Fruit fly (Drosophila melanogaster) whole organism: Measurements from ENCODE around the gene CG42564.

ENCODE experiments used
- CG8478 ChIP-seq: fragments of >200 bp; optimal IDR thresholded peaks from 2 replicates; lab custom pipeline; 2018; ENCODE audit warnings: inconsistent platforms
- Dll ChIP-seq: fragments of >200 bp; optimal IDR thresholded peaks from 2 replicates; lab custom pipeline; 2017
- EcR ChIP-seq, 2 experiments: fragments of >200 bp; optimal IDR thresholded peaks; 2 replicates each; lab custom pipeline; 2017; ENCODE audit warnings: missing biosample characterization in 2 of 2, missing genetic modification characterization in 2 of 2, missing genetic modification reagents in 2 of 2
- pan ChIP-seq: fragments of >200 bp; optimal IDR thresholded peaks from 2 replicates; lab custom pipeline; 2017
- psq ChIP-seq: fragments of >200 bp; optimal IDR thresholded peaks from 2 replicates; lab custom pipeline; 2017
- usp ChIP-seq: fragments of >200 bp; optimal IDR thresholded peaks from 2 replicates; lab custom pipeline; 2017; ENCODE audit warnings: missing biosample characterization, missing genetic modification characterization, mixed read lengths

CG42564 gene

DNA sequence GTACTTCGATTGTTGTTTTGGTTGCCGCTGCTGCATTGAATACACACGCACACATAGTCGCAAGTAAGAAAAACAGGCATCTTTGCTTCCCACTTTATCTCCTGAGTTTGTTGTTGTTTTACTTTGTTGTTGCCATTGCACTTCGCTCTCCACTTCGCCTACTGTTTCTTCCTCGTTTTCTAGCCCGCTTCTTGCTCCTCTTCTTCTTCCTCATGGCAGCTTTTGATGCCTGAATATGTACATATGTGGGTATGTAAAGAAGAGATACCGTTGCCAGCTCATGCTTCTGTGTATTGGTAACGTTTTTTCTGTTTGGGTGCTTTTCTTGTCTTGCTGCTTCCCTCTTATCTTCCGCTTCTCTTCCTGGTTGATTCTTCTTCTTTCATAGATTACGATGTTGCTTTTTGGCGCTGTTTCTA is 34.9 kb downstream of the CG42564 start:
- TF ChIP-seq CG8478, result no peak
- TF ChIP-seq EcR (GFP tag; optimal IDR thresholded peaks at IDR 0.05; lab: Kevin White, UChicago), result peak in 1 of 2 experiments; percentile 62

DNA sequence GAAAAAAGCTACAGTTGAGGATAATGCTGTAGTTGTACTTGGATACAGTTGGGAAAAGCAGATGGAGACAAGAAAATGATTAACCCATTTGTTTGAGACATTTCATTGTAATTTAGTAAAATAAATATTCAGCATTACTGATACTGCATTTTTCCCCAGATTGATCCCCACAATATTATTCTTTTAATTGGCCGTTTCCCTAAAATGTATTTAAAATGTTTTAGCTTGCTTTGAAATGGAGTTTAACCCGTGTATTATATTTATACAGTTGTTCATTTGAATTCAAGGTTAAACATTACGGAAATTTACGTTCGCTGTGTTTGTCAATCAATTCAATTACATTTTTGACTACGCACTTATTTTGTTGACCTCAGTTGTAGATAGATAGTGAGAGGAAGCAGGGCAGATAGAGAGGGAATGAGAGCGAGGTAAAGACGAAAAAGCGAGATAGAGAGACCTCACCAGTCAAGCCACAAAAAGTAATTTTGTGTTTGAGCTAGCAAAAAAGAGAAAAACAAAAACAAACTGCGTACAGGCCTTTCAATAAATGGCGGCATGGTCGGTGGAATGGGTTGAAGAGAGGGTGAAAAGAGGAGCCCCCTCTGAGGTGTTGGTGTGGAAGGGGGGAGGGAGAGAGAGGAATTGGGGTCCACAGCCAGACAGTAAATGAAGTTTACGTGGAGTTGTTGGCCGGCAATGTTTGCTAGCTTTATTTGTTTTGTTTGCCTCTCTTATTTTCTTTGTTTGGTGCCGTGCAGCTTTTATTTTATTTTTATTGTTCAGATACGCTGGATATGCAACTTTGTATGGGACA is 36.3 kb downstream of the CG42564 start:
- TF ChIP-seq Dll (lab: Kevin White, UChicago) (no peak), psq (lab: Kevin White, UChicago) (no peak), EcR (GFP tag; optimal IDR thresholded peaks at IDR 0.05; lab: Kevin White, UChicago) (peak in 1 of 2 experiments; percentile 81), pan (no peak), usp (no peak), CG8478 (no peak)

dm6 chr3R:6411454-6412204 is 37.4 kb downstream of the CG42564 start:
- no peak for TF ChIP-seq EcR (GFP tag; optimal IDR thresholded peaks at IDR 0.05; lab: Kevin White, UChicago)
- TF ChIP-seq psq (lab: Kevin White, UChicago), result no peak

dm6 chr3R:6413771-6414438 is 39.6 kb downstream of the CG42564 start:
- TF ChIP-seq EcR (GFP tag; optimal IDR thresholded peaks at IDR 0.05; lab: Kevin White, UChicago) (no peak), usp (no peak), pan (no peak), CG8478 (no peak), psq (lab: Kevin White, UChicago) (no peak), Dll (lab: Kevin White, UChicago) (no peak)

- TF ChIP-seq CG8478, result no peak
- no peak for TF ChIP-seq usp
- no peak for TF ChIP-seq EcR (GFP tag; optimal IDR thresholded peaks at IDR 0.05; lab: Kevin White, UChicago)
- TF ChIP-seq psq (lab: Kevin White, UChicago), result no peak
- TF ChIP-seq Dll (lab: Kevin White, UChicago), result no peak
- TF ChIP-seq pan, result no peak
These were observed 40.4 kb downstream of the CG42564 start for dm6 chr3R:6414439-6415344.

dm6 chr3R:6416242-6416641 is 42.0 kb downstream of the CG42564 start:
- no peak for TF ChIP-seq psq (lab: Kevin White, UChicago)
- TF ChIP-seq EcR (GFP tag; optimal IDR thresholded peaks at IDR 0.05; lab: Kevin White, UChicago), result no peak
- TF ChIP-seq pan, result no peak
- no peak for TF ChIP-seq CG8478
- TF ChIP-seq usp, result no peak
- no peak for TF ChIP-seq Dll (lab: Kevin White, UChicago)

- TF ChIP-seq psq (lab: Kevin White, UChicago), result no peak
- no peak for TF ChIP-seq CG8478
- no peak for TF ChIP-seq usp
- TF ChIP-seq pan, result no peak
- no peak for TF ChIP-seq EcR (GFP tag; optimal IDR thresholded peaks at IDR 0.05; lab: Kevin White, UChicago)
- TF ChIP-seq Dll (lab: Kevin White, UChicago), result no peak
These were observed 44.8 kb downstream of the CG42564 start for dm6 chr3R:6419103-6419502.

DNA sequence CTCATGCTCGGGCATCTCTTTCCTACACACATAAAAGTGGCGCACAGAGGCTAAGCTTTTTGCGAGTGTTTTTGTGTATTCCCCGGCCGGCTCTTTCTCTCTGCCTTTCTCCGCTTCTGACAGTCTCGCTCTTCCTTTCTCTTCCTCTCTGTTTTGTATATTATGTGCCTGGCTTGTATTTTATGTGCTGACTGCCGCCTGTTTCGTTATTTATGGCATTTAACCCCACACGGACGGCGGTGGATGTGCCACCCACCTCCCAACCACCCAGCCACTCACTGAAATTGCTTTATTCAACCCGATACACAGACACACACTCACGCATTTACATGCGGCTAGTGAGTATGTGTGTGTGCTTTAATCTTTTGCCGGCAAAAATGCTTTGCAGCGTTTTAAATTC is 45.7 kb downstream of the CG42564 start:
- TF ChIP-seq psq (lab: Kevin White, UChicago) (no peak), Dll (lab: Kevin White, UChicago) (no peak), pan (no peak), EcR (GFP tag; optimal IDR thresholded peaks at IDR 0.05; lab: Kevin White, UChicago) (no peak), usp (no peak), CG8478 (no peak)

- TF ChIP-seq pan, result no peak
- TF ChIP-seq CG8478, result no peak
- TF ChIP-seq psq (lab: Kevin White, UChicago), result no peak
- TF ChIP-seq Dll (lab: Kevin White, UChicago), result no peak
- no peak for TF ChIP-seq usp
- no peak for TF ChIP-seq EcR (GFP tag; optimal IDR thresholded peaks at IDR 0.05; lab: Kevin White, UChicago)
These were observed 47.0 kb downstream of the CG42564 start for dm6 chr3R:6421263-6421662.

dm6 chr3R:6421712-6422141 is 47.5 kb downstream of the CG42564 start:
- TF ChIP-seq EcR (GFP tag; optimal IDR thresholded peaks at IDR 0.05; lab: Kevin White, UChicago) (peak; percentile 70 to 92), CG8478 (no peak), psq (lab: Kevin White, UChicago) (no peak)

dm6 chr3R:6423128-6423527 is 48.9 kb downstream of the CG42564 start:
- TF ChIP-seq usp (no peak), Dll (lab: Kevin White, UChicago) (no peak), psq (lab: Kevin White, UChicago) (no peak), EcR (GFP tag; optimal IDR thresholded peaks at IDR 0.05; lab: Kevin White, UChicago) (no peak), pan (no peak), CG8478 (no peak)
